Worm (Caenorhabditis elegans) whole organism, young adult: ENCODE results near the gene T03G11.10.

Experiments used
- F22D6.2 ChIP-seq: sonication (generic microtip); optimal IDR thresholded peaks from 2 replicates; lab custom pipeline; 2016; ENCODE audit warnings: mild to moderate bottlenecking, missing genetic modification characterization, missing compliant biosample characterization
- F39B2.1 ChIP-seq: fragments of 200-800 bp; sonication (Bioruptor generic); IDR thresholded peaks from 2 replicates; pipeline ENCODE4 v1.3.6; 2022; ENCODE audit warnings: missing genetic modification reagents, missing genetic modification characterization, missing compliant biosample characterization
- K12H6.12 ChIP-seq: fragments of 200-800 bp; sonication (Bioruptor generic); optimal IDR thresholded peaks from 2 replicates; lab custom pipeline; 2018; ENCODE audit warnings: mild to moderate bottlenecking, missing genetic modification characterization, missing compliant biosample characterization
- T07F8.4 ChIP-seq: sonication (generic microtip); optimal IDR thresholded peaks from 2 replicates; lab custom pipeline; 2016; ENCODE audit warnings: mild to moderate bottlenecking, missing genetic modification characterization, moderate library complexity, missing compliant biosample characterization
- Y67H2A.10 ChIP-seq: fragments of 200-800 bp; sonication (Bioruptor generic); conservative IDR thresholded peaks from 2 replicates; pipeline ENCODE4 v1.3.6; 2022; ENCODE audit warnings: missing genetic modification reagents, missing genetic modification characterization, missing compliant biosample characterization
- ZK185.1 ChIP-seq: sonication (generic microtip); optimal IDR thresholded peaks from 2 replicates; lab custom pipeline; 2016; ENCODE audit warnings: mild to moderate bottlenecking, missing genetic modification characterization, missing compliant biosample characterization; ENCODE audit not compliant: poor library complexity, severe bottlenecking
- ama-1 ChIP-seq, 3 experiments: fragments of 150-350 bp in 1 of 3; sonication (generic microtip) in 2 of 3; optimal IDR thresholded peaks; 2 replicates each; lab custom pipeline; 2014 to 2018; ENCODE audit warnings: missing biosample characterization in 2 of 3, missing genetic modification characterization in 2 of 3, missing genetic modification reagents in 2 of 3
- ccch-3 ChIP-seq: fragments of 200-800 bp; sonication (Bioruptor generic); optimal IDR thresholded peaks from 2 replicates; lab custom pipeline; 2018; ENCODE audit warnings: mild to moderate bottlenecking, missing genetic modification characterization, missing compliant biosample characterization
- cebp-1 ChIP-seq, 2 experiments: fragments of 200-800 bp in 1 of 2; sonication (Bioruptor generic) in 1 of 2; sonication (generic microtip) in 1 of 2; IDR thresholded peaks in 1 of 2; optimal IDR thresholded peaks in 1 of 2; 2 replicates each; pipeline versions ENCODE4 v1.3.6 to Lab custom; 2017 to 2022; ENCODE audit warnings: missing compliant biosample characterization in 2 of 2, missing genetic modification characterization in 2 of 2, mild to moderate bottlenecking in 1 of 2, missing genetic modification reagents in 1 of 2, moderate library complexity in 1 of 2
- cebp-2 ChIP-seq: fragments of 200-800 bp; sonication (Bioruptor generic); IDR thresholded peaks from 2 replicates; pipeline ENCODE4 v1.3.6; 2022; ENCODE audit warnings: missing genetic modification characterization, missing compliant biosample characterization
- ceh-40 ChIP-seq: fragments of 200-800 bp; sonication (Bioruptor generic); IDR thresholded peaks from 2 replicates; pipeline ENCODE4 v1.3.6; 2022; ENCODE audit warnings: missing genetic modification characterization, missing compliant biosample characterization
- dox-1 ChIP-seq: fragments of 200-800 bp; sonication (Bioruptor generic); IDR thresholded peaks from 2 replicates; pipeline ENCODE4 v1.3.6; 2022; ENCODE audit warnings: missing genetic modification reagents, missing genetic modification characterization, missing compliant biosample characterization
- egl-18 ChIP-seq: fragments of 200-800 bp; sonication (Bioruptor generic); IDR thresholded peaks from 2 replicates; pipeline ENCODE4 v1.3.6; 2022; ENCODE audit warnings: missing genetic modification reagents, missing genetic modification characterization, missing compliant biosample characterization
- ekl-4 ChIP-seq: fragments of 200-800 bp; sonication (Bioruptor generic); IDR thresholded peaks from 2 replicates; pipeline ENCODE4 v1.3.6; 2022; ENCODE audit warnings: missing genetic modification reagents, missing genetic modification characterization, missing compliant biosample characterization
- hlh-26 ChIP-seq: fragments of 200-800 bp; sonication (Bioruptor generic); conservative IDR thresholded peaks from 2 replicates; pipeline ENCODE4 v1.3.6; 2022; ENCODE audit warnings: missing genetic modification reagents, missing genetic modification characterization, missing compliant biosample characterization
- hmg-1.2 ChIP-seq: fragments of 200-800 bp; sonication (Bioruptor generic); IDR thresholded peaks from 2 replicates; pipeline ENCODE4 v1.3.6; 2022; ENCODE audit warnings: missing genetic modification reagents, missing genetic modification characterization, missing compliant biosample characterization
- hrde-1 ChIP-seq: sonication (generic microtip); optimal IDR thresholded peaks from 2 replicates; lab custom pipeline; 2016; ENCODE audit warnings: missing genetic modification characterization, mild to moderate bottlenecking, missing compliant biosample characterization, moderate library complexity, missing genotype, missing genetic modification reagents, borderline replicate concordance
- lag-1 ChIP-seq: fragments of 200-800 bp; sonication (Bioruptor generic); IDR thresholded peaks from 2 replicates; pipeline ENCODE4 v1.3.6; 2022; ENCODE audit warnings: missing genetic modification reagents, missing genetic modification characterization, missing compliant biosample characterization
- lin-35 ChIP-seq, 3 experiments: fragments of 150-350 bp in 2 of 3; sonication (generic microtip) in 1 of 3; optimal IDR thresholded peaks; 2 replicates each; lab custom pipeline; 2014 to 2018; ENCODE audit warnings: missing biosample characterization in 3 of 3, missing genetic modification characterization in 3 of 3, missing genetic modification reagents in 3 of 3
- madf-10 ChIP-seq: sonication (generic microtip); optimal IDR thresholded peaks from 2 replicates; lab custom pipeline; 2016; ENCODE audit warnings: mild to moderate bottlenecking, missing genetic modification characterization, missing compliant biosample characterization
- madf-6 ChIP-seq: fragments of 200-800 bp; sonication (Bioruptor generic); IDR thresholded peaks from 2 replicates; pipeline ENCODE4 v1.3.6; 2022; ENCODE audit warnings: missing genetic modification reagents, missing genetic modification characterization, missing compliant biosample characterization
- nfya-2 ChIP-seq: fragments of 200-800 bp; sonication (Bioruptor generic); IDR thresholded peaks from 2 replicates; pipeline ENCODE4 v1.3.6; 2022; ENCODE audit warnings: missing genetic modification reagents, missing genetic modification characterization, missing compliant biosample characterization
- nfyb-1 ChIP-seq: fragments of 200-800 bp; sonication (Bioruptor generic); IDR thresholded peaks from 2 replicates; pipeline ENCODE4 v1.3.6; 2022; ENCODE audit warnings: missing genetic modification reagents, missing genetic modification characterization, missing compliant biosample characterization
- nhr-80 ChIP-seq: sonication (generic microtip); optimal IDR thresholded peaks from 2 replicates; lab custom pipeline; 2016; ENCODE audit warnings: missing genetic modification characterization, missing compliant biosample characterization
- nhr-90 ChIP-seq: sonication (generic microtip); optimal IDR thresholded peaks from 2 replicates; lab custom pipeline; 2016; ENCODE audit warnings: missing genotype, mild to moderate bottlenecking, missing genetic modification characterization, missing compliant biosample characterization
- rpc-1 ChIP-seq, 2 experiments: fragments of 150-350 bp in 1 of 2; sonication (generic microtip) in 1 of 2; optimal IDR thresholded peaks; 2 replicates each; lab custom pipeline; 2014 to 2018; ENCODE audit warnings: missing biosample characterization in 1 of 2, missing genetic modification characterization in 1 of 2, missing genetic modification reagents in 1 of 2, missing genotype in 1 of 2
- sea-2 ChIP-seq: fragments of 200-800 bp; sonication (Bioruptor generic); IDR thresholded peaks from 2 replicates; pipeline ENCODE4 v1.3.6; 2022; ENCODE audit warnings: missing genetic modification characterization, missing compliant biosample characterization
- snpc-3.4 ChIP-seq: sonication (generic microtip); optimal IDR thresholded peaks from 2 replicates; lab custom pipeline; 2017; ENCODE audit warnings: missing genetic modification characterization, mild to moderate bottlenecking, missing compliant biosample characterization, antibody characterized with exemption, moderate library complexity, missing genotype, missing genetic modification reagents
- snpc-4 ChIP-seq, 5 experiments: fragments of 150-350 bp in 1 of 5; sonication (generic microtip) in 4 of 5; optimal IDR thresholded peaks; 2 replicates each; lab custom pipeline; 2014 to 2018; ENCODE audit warnings: missing genetic modification characterization in 5 of 5, missing biosample characterization in 3 of 5, antibody characterized with exemption in 2 of 5, mild to moderate bottlenecking in 2 of 5, missing compliant biosample characterization in 2 of 5, missing genotype in 2 of 5, moderate library complexity in 2 of 5, missing genetic modification reagents in 1 of 5
- sptf-2 ChIP-seq: fragments of 200-800 bp; sonication (Bioruptor generic); optimal IDR thresholded peaks from 2 replicates; lab custom pipeline; 2018; ENCODE audit warnings: mild to moderate bottlenecking, missing genetic modification characterization, missing compliant biosample characterization
- tbp1 ChIP-seq: fragments of 200-800 bp; sonication (Bioruptor generic); optimal IDR thresholded peaks from 2 replicates; lab custom pipeline; 2018; ENCODE audit warnings: mild to moderate bottlenecking, missing genetic modification characterization, missing compliant biosample characterization

Gene T03G11.10

ce11 chrX:5122369-5122768, 48.6 kb downstream of the T03G11.10 start (continued):
- TF ChIP-seq K12H6.12 (tag; lab: Kevin White, UChicago) (no peak), sptf-2 (GFP tag; lab: Kevin White, UChicago) (no peak), ceh-40 (no peak), rpc-1 (optimal IDR thresholded peaks at IDR 0.05; lab: Kevin White, UChicago) (no peak), rpc-1 (tag; optimal IDR thresholded peaks at IDR 0.05; lab: Kevin White, UChicago) (no peak), madf-6 (GFP tag; lab: Robert Waterston, UW) (no peak), ZK185.1 (tag; lab: Kevin White, UChicago) (no peak), ccch-3 (GFP tag; lab: Kevin White, UChicago) (no peak), lin-35 (GFP tag; optimal IDR thresholded peaks at IDR 0.05; lab: Kevin White, UChicago) (no peak), nhr-90 (tag; lab: Kevin White, UChicago) (no peak), egl-18 (GFP tag; lab: Robert Waterston, UW) (no peak), nhr-80 (peak; percentile 83), cebp-1 (GFP tag; IDR thresholded peaks at IDR 0.05; lab: Robert Waterston, UW) (no peak), cebp-1 (tag; optimal IDR thresholded peaks at IDR 0.05; lab: Kevin White, UChicago) (no peak), tbp1 (GFP tag; lab: Kevin White, UChicago) (peak; percentile 17), hrde-1 (no peak), hlh-26 (GFP tag; lab: Robert Waterston, UW) (no peak), dox-1 (peak; percentile 29; the same call in 1 of the 2 replicates), ekl-4 (no peak), madf-10 (tag; lab: Kevin White, UChicago) (no peak), snpc-4 (GFP tag; optimal IDR thresholded peaks at IDR 0.05; lab: Kevin White, UChicago) (no peak), snpc-4 (tag; optimal IDR thresholded peaks at IDR 0.05; lab: Kevin White, UChicago) (no peak), T07F8.4 (tag; lab: Kevin White, UChicago) (no peak), Y67H2A.10 (no peak), F39B2.1 (no peak)

ce11 chrX:5121789-5122188, 49.2 kb downstream of the T03G11.10 start:
- no peak for TF ChIP-seq cebp-1 (GFP tag; IDR thresholded peaks at IDR 0.05; lab: Robert Waterston, UW)
- peak; percentile 6 for TF ChIP-seq cebp-1 (tag; optimal IDR thresholded peaks at IDR 0.05; lab: Kevin White, UChicago)
- TF ChIP-seq hmg-1.2 (GFP tag; lab: Robert Waterston, UW): 0 out of 2 replicates have a peak, but pooled peaks have one; percentile 3
- no peak for TF ChIP-seq F22D6.2 (tag; lab: Kevin White, UChicago)

- TF ChIP-seq cebp-2 (GFP tag; lab: Robert Waterston, UW) (no peak), cebp-1 (GFP tag; IDR thresholded peaks at IDR 0.05; lab: Robert Waterston, UW) (no peak), cebp-1 (tag; optimal IDR thresholded peaks at IDR 0.05; lab: Kevin White, UChicago) (peak; percentile 52)
Measured at ce11 chrX:5120807-5121206, 50.2 kb downstream of the T03G11.10 start.

- TF ChIP-seq ama-1 (optimal IDR thresholded peaks at IDR 0.05; lab: Kevin White, UChicago) (peak; percentile 33), ama-1 (GFP tag; optimal IDR thresholded peaks at IDR 0.05; lab: Kevin White, UChicago) (no peak), nfyb-1 (GFP tag; lab: Robert Waterston, UW) (no peak)
Measured at ce11 chrX:5120196-5120595, 50.8 kb downstream of the T03G11.10 start.

- TF ChIP-seq sea-2 (GFP tag; lab: Robert Waterston, UW): no peak
- TF ChIP-seq ZK185.1 (tag; lab: Kevin White, UChicago): no peak
- no peak for TF ChIP-seq nfya-2 (GFP tag; lab: Robert Waterston, UW)
- no peak for TF ChIP-seq lag-1 (GFP tag; lab: Robert Waterston, UW)
- no peak for TF ChIP-seq snpc-3.4 (tag; lab: Kevin White, UChicago)
Measured at ce11 chrX:5119686-5120085, 51.3 kb downstream of the T03G11.10 start.
